Fruit fly (Drosophila melanogaster) whole organism, embryonic: Measurements from ENCODE around the gene Vha36-3.

ENCODE experiments used
- Antp ChIP-seq: fragments of 200-800 bp; sonication (Bioruptor generic); optimal IDR thresholded peaks from 3 replicates; lab custom pipeline; 2016; ENCODE audit warnings: missing biosample characterization, missing genetic modification characterization
- Atf6 ChIP-seq: fragments of 200-800 bp; sonication (Bioruptor generic); IDR thresholded peaks from 2 replicates; pipeline ENCODE4 v1.3.6; 2022; ENCODE audit warnings: missing biosample characterization, missing genetic modification characterization
- BEAF-32 ChIP-seq: fragments of 200-800 bp; sonication (Bioruptor generic); optimal IDR thresholded peaks from 3 replicates; lab custom pipeline; 2017; ENCODE audit warnings: missing biosample characterization, missing genetic modification characterization, mild to moderate bottlenecking, moderate library complexity, missing genetic modification reagents
- BtbVII ChIP-seq: fragments of 200-800 bp; sonication (Bioruptor generic); optimal IDR thresholded peaks from 3 replicates; lab custom pipeline; 2017; ENCODE audit warnings: missing biosample characterization, mild to moderate bottlenecking, missing genetic modification characterization
- CG10267 ChIP-seq: fragments of 200-800 bp; sonication (Bioruptor generic); optimal IDR thresholded peaks from 2 replicates; lab custom pipeline; 2018; ENCODE audit warnings: missing biosample characterization, mild to moderate bottlenecking, missing genetic modification characterization, moderate library complexity
- CG10431 ChIP-seq: fragments of 200-800 bp; sonication (Bioruptor generic); optimal IDR thresholded peaks from 3 replicates; lab custom pipeline; 2018; ENCODE audit warnings: missing biosample characterization, mild to moderate bottlenecking, missing genetic modification characterization
- CG10565 ChIP-seq: fragments of 200-800 bp; sonication (Bioruptor generic); optimal IDR thresholded peaks from 3 replicates; lab custom pipeline; 2016; ENCODE audit warnings: missing biosample characterization, mild to moderate bottlenecking, missing genetic modification characterization
- CG12744 ChIP-seq: fragments of 200-800 bp; sonication (Bioruptor generic); optimal IDR thresholded peaks from 2 replicates; lab custom pipeline; 2016; ENCODE audit warnings: missing biosample characterization, missing genetic modification characterization
- CG14667 ChIP-seq: fragments of 200-800 bp; sonication (Bioruptor generic); IDR thresholded peaks from 2 replicates; pipeline ENCODE4 v1.3.6; 2022; ENCODE audit warnings: missing biosample characterization, missing genetic modification characterization
- CG17912 ChIP-seq: fragments of 200-800 bp; sonication (Bioruptor generic); optimal IDR thresholded peaks from 2 replicates; lab custom pipeline; 2018; ENCODE audit warnings: missing biosample characterization, mild to moderate bottlenecking, missing genetic modification characterization
- CG18619 ChIP-seq: fragments of 200-800 bp; sonication (Bioruptor generic); optimal IDR thresholded peaks from 3 replicates; lab custom pipeline; 2017; ENCODE audit warnings: missing biosample characterization, mild to moderate bottlenecking, missing genetic modification characterization
- CG2678 ChIP-seq: fragments of 200-800 bp; sonication (Bioruptor generic); optimal IDR thresholded peaks from 3 replicates; lab custom pipeline; 2019; ENCODE audit warnings: missing biosample characterization, mild to moderate bottlenecking, missing genetic modification characterization, moderate library complexity
- CG32767 ChIP-seq: fragments of 200-800 bp; sonication (Bioruptor generic); IDR thresholded peaks from 2 replicates; pipeline ENCODE4 v1.3.6; 2022; ENCODE audit warnings: missing biosample characterization, missing genetic modification characterization
- CG43689 ChIP-seq: fragments of 200-800 bp; sonication (Bioruptor generic); IDR thresholded peaks from 2 replicates; pipeline ENCODE4 v1.3.6; 2022; ENCODE audit warnings: missing biosample characterization, missing genetic modification characterization
- CG4820 ChIP-seq: fragments of 200-800 bp; sonication (Bioruptor generic); optimal IDR thresholded peaks from 3 replicates; lab custom pipeline; 2016; ENCODE audit warnings: missing biosample characterization, missing genetic modification characterization
- CG5245 ChIP-seq: fragments of 200-800 bp; sonication (Bioruptor generic); optimal IDR thresholded peaks from 3 replicates; lab custom pipeline; 2016; ENCODE audit warnings: missing biosample characterization, missing genetic modification characterization
- CG7357 ChIP-seq: fragments of 200-800 bp; sonication (Bioruptor generic); IDR thresholded peaks from 3 replicates; pipeline ENCODE4 v1.3.6; 2022; ENCODE audit warnings: missing biosample characterization, missing genetic modification characterization
- CG7745 ChIP-seq: fragments of 200-800 bp; sonication (Bioruptor generic); optimal IDR thresholded peaks from 2 replicates; lab custom pipeline; 2018; ENCODE audit warnings: missing biosample characterization, mild to moderate bottlenecking, missing genetic modification characterization, moderate library complexity
- CG7839 ChIP-seq: fragments of 200-800 bp; sonication (Bioruptor generic); optimal IDR thresholded peaks from 3 replicates; lab custom pipeline; 2018; ENCODE audit warnings: missing biosample characterization, mild to moderate bottlenecking, missing genetic modification characterization, moderate library complexity
- CG7963 ChIP-seq: fragments of 200-800 bp; sonication (Bioruptor generic); IDR thresholded peaks from 3 replicates; pipeline ENCODE4 v1.3.6; 2022; ENCODE audit warnings: missing biosample characterization, missing genetic modification characterization; ENCODE audit not compliant: partially characterized antibody
- CG8290 ChIP-seq, 3 experiments: fragments of 200-800 bp; sonication (Bioruptor generic); optimal IDR thresholded peaks; 2 replicates each; lab custom pipeline; 2016 to 2019; ENCODE audit warnings: missing biosample characterization in 3 of 3, missing genetic modification characterization in 3 of 3, mild to moderate bottlenecking in 2 of 3, moderate library complexity in 1 of 3
- Dfd ChIP-seq, 2 experiments: fragments of >200 bp; optimal IDR thresholded peaks; 2 replicates each; lab custom pipeline; 2017; ENCODE audit warnings: missing biosample characterization in 2 of 2, missing genetic modification characterization in 2 of 2
- Dip2 ChIP-seq: fragments of 200-800 bp; sonication (Bioruptor generic); IDR thresholded peaks from 2 replicates; pipeline ENCODE4 v1.3.6; 2022; ENCODE audit warnings: missing biosample characterization, missing genetic modification characterization
- Doc2 ChIP-seq: fragments of 200-800 bp; sonication (Bioruptor generic); IDR thresholded peaks from 2 replicates; pipeline ENCODE4 v1.3.6; 2022; ENCODE audit warnings: missing biosample characterization, missing genetic modification characterization
- Dref ChIP-seq: fragments of 200-800 bp; sonication (Bioruptor generic); IDR thresholded peaks from 2 replicates; pipeline ENCODE4 v1.3.6; 2022; ENCODE audit warnings: missing biosample characterization, missing genetic modification characterization
- E2f1 ChIP-seq: fragments of 200-800 bp; sonication (Bioruptor generic); IDR thresholded peaks from 2 replicates; pipeline ENCODE4 v1.3.6; 2022; ENCODE audit warnings: missing biosample characterization, missing genetic modification characterization
- GATAe ChIP-seq: fragments of 200-800 bp; sonication (Bioruptor generic); conservative IDR thresholded peaks from 2 replicates; pipeline ENCODE4 v1.3.6; 2022; ENCODE audit warnings: missing biosample characterization, missing genetic modification characterization
- Lim3 ChIP-seq: fragments of 200-800 bp; sonication (Bioruptor generic); IDR thresholded peaks from 2 replicates; pipeline ENCODE4 v1.3.6; 2022; ENCODE audit warnings: missing biosample characterization, missing genetic modification characterization
- Lpt ChIP-seq: fragments of >200 bp; optimal IDR thresholded peaks from 2 replicates; lab custom pipeline; 2018; ENCODE audit warnings: missing biosample characterization, missing genetic modification characterization
- MTF-1 ChIP-seq: fragments of 200-800 bp; sonication (Bioruptor generic); optimal IDR thresholded peaks from 2 replicates; lab custom pipeline; 2018; ENCODE audit warnings: missing biosample characterization, mild to moderate bottlenecking, missing genetic modification characterization, borderline replicate concordance
- Mrtf ChIP-seq: fragments of 200-800 bp; sonication (Bioruptor generic); IDR thresholded peaks from 3 replicates; pipeline ENCODE4 v1.3.6; 2022; ENCODE audit warnings: missing biosample characterization, missing genetic modification characterization
- Neu2 ChIP-seq: fragments of 200-800 bp; sonication (Bioruptor generic); optimal IDR thresholded peaks from 3 replicates; lab custom pipeline; 2016; ENCODE audit warnings: missing biosample characterization, missing genetic modification characterization, borderline replicate concordance
- Nf-YC ChIP-seq: fragments of 200-800 bp; optimal IDR thresholded peaks from 3 replicates; lab custom pipeline; 2019; ENCODE audit warnings: missing biosample characterization, mild to moderate bottlenecking, missing genetic modification characterization, moderate library complexity
- NfI ChIP-seq: fragments of 200-800 bp; sonication (Bioruptor generic); optimal IDR thresholded peaks from 3 replicates; lab custom pipeline; 2018; ENCODE audit warnings: missing biosample characterization, mild to moderate bottlenecking, missing genetic modification characterization, moderate library complexity
- Sry-β ChIP-seq: fragments of 200-800 bp; sonication (Bioruptor generic); optimal IDR thresholded peaks from 2 replicates; lab custom pipeline; 2018; ENCODE audit warnings: missing biosample characterization, mild to moderate bottlenecking, missing genetic modification characterization, moderate library complexity
- ac ChIP-seq: fragments of 200-800 bp; sonication (Bioruptor generic); optimal IDR thresholded peaks from 3 replicates; lab custom pipeline; 2017; ENCODE audit warnings: missing biosample characterization, mild to moderate bottlenecking, missing genetic modification characterization
- az2 ChIP-seq: fragments of 200-800 bp; sonication (Bioruptor generic); optimal IDR thresholded peaks from 3 replicates; lab custom pipeline; 2016; ENCODE audit warnings: missing biosample characterization, missing genetic modification characterization
- br ChIP-seq: fragments of >200 bp; optimal IDR thresholded peaks from 2 replicates; lab custom pipeline; 2017
- dm ChIP-seq: fragments of 200-800 bp; sonication (Bioruptor generic); optimal IDR thresholded peaks from 3 replicates; lab custom pipeline; 2016; ENCODE audit warnings: missing biosample characterization, missing genetic modification characterization
- dmrt99B ChIP-seq: fragments of 200-800 bp; sonication (Bioruptor generic); optimal IDR thresholded peaks from 2 replicates; lab custom pipeline; 2018; ENCODE audit warnings: missing biosample characterization, mild to moderate bottlenecking, missing genetic modification characterization, moderate library complexity
- gt ChIP-seq: fragments of 200-800 bp; sonication (Bioruptor generic); IDR thresholded peaks from 2 replicates; pipeline ENCODE4 v1.3.6; 2022; ENCODE audit warnings: missing biosample characterization, missing genetic modification characterization
- kay ChIP-seq: fragments of 200-800 bp; sonication (Bioruptor generic); optimal IDR thresholded peaks from 2 replicates; lab custom pipeline; 2016; ENCODE audit warnings: missing biosample characterization, missing genetic modification characterization
- knrl ChIP-seq: fragments of 200-800 bp; sonication (Bioruptor generic); IDR thresholded peaks from 3 replicates; pipeline ENCODE4 v1.3.6; 2022; ENCODE audit warnings: missing biosample characterization, missing genetic modification characterization; ENCODE audit not compliant: partially characterized antibody
- nerfin-1 ChIP-seq: fragments of 200-800 bp; sonication (Bioruptor generic); optimal IDR thresholded peaks from 3 replicates; lab custom pipeline; 2019; ENCODE audit warnings: missing biosample characterization, mild to moderate bottlenecking, missing genetic modification characterization, moderate library complexity
- peb ChIP-seq: fragments of 200-800 bp; sonication (Bioruptor generic); IDR thresholded peaks from 2 replicates; pipeline ENCODE4 v1.3.6; 2022; ENCODE audit warnings: missing biosample characterization, missing genetic modification characterization
- row ChIP-seq: fragments of 200-800 bp; sonication (Bioruptor generic); IDR thresholded peaks from 3 replicates; pipeline ENCODE4 v1.3.6; 2022; ENCODE audit warnings: missing biosample characterization, missing genetic modification characterization
- sna ChIP-seq: fragments of 200-800 bp; sonication (Bioruptor generic); IDR thresholded peaks from 2 replicates; pipeline ENCODE4 v1.3.6; 2022; ENCODE audit warnings: missing biosample characterization, missing genetic modification characterization; ENCODE audit not compliant: partially characterized antibody
- sqz ChIP-seq: fragments of 200-800 bp; sonication (Bioruptor generic); optimal IDR thresholded peaks from 3 replicates; lab custom pipeline; 2018; ENCODE audit warnings: missing biosample characterization, mild to moderate bottlenecking, missing genetic modification characterization
- tup ChIP-seq: fragments of 200-800 bp; sonication (Bioruptor generic); optimal IDR thresholded peaks from 2 replicates; lab custom pipeline; 2016; ENCODE audit warnings: missing biosample characterization, mild to moderate bottlenecking, missing genetic modification characterization, moderate library complexity
- vfl ChIP-seq: fragments of 200-800 bp; sonication (Bioruptor generic); optimal IDR thresholded peaks from 2 replicates; lab custom pipeline; 2016; ENCODE audit warnings: missing biosample characterization, missing genetic modification characterization
- zen ChIP-seq: fragments of 200-800 bp; sonication (Bioruptor generic); optimal IDR thresholded peaks from 3 replicates; lab custom pipeline; 2018; ENCODE audit warnings: missing biosample characterization, mild to moderate bottlenecking, missing genetic modification characterization, moderate library complexity

Vha36-3 gene

dm6 chrX:2593753-2594096 is 13.4 kb upstream of the Vha36-3 start (continued):
- TF ChIP-seq Dip2 (GFP tag; lab: Robert Waterston, UW) (peak; percentile 41; the same call in 1 of the 2 replicates), Sry-β (GFP tag; lab: Kevin White, UChicago) (no peak), az2 (GFP tag; lab: Kevin White, UChicago) (peak; percentile 87), dmrt99B (tag; lab: Kevin White, UChicago) (peak; percentile 92), knrl (GFP tag; lab: Robert Waterston, UW) (no peak), MTF-1 (GFP tag; lab: Kevin White, UChicago) (peak; percentile 74), Antp (GFP tag; lab: Kevin White, UChicago) (peak; percentile 97), CG4820 (GFP tag; lab: Kevin White, UChicago) (peak; percentile 88), Mrtf (GFP tag; lab: Robert Waterston, UW) (peak; percentile 93), CG10267 (peak; percentile 60), CG8290 (GFP tag; optimal IDR thresholded peaks at IDR 0.05; lab: Kevin White, UChicago) (peak; percentile 46), CG8290 (tag; optimal IDR thresholded peaks at IDR 0.05; lab: Kevin White, UChicago) (peak in 1 of 2 experiments; percentile 99), CG7839 (peak; percentile 95), row (GFP tag; lab: Robert Waterston, UW) (peak; percentile 97), vfl (GFP tag; lab: Kevin White, UChicago) (peak; percentile 84), Lim3 (GFP tag; lab: Robert Waterston, UW) (peak; percentile 75), GATAe (GFP tag; lab: Robert Waterston, UW) (peak; percentile 98), E2f1 (GFP tag; lab: Robert Waterston, UW) (peak; percentile 94), BEAF-32 (no peak), CG43689 (GFP tag; lab: Robert Waterston, UW) (peak; percentile 81), gt (GFP tag; lab: Robert Waterston, UW) (peak; percentile 66), Atf6 (GFP tag; lab: Robert Waterston, UW) (peak; percentile 96), CG7963 (no peak), Nf-YC (tag; lab: Kevin White, UChicago) (peak; percentile 61), tup (GFP tag; lab: Kevin White, UChicago) (peak; percentile 74), kay (peak; percentile 85), NfI (GFP tag; lab: Kevin White, UChicago) (peak; percentile 86), CG32767 (GFP tag; lab: Robert Waterston, UW) (peak; percentile 89), br (lab: Kevin White, UChicago) (no peak), CG14667 (GFP tag; lab: Robert Waterston, UW) (peak; percentile 93), CG2678 (peak; percentile 94), CG12744 (GFP tag; lab: Kevin White, UChicago) (peak; percentile 77), Lpt (GFP tag; lab: Kevin White, UChicago) (no peak), CG5245 (GFP tag; lab: Kevin White, UChicago) (peak; percentile 92), sna (GFP tag; lab: Robert Waterston, UW) (no peak), sqz (GFP tag; lab: Kevin White, UChicago) (peak; percentile 67), CG7745 (tag; lab: Kevin White, UChicago) (no peak), CG17912 (GFP tag; lab: Kevin White, UChicago) (no peak), Neu2 (GFP tag; lab: Kevin White, UChicago) (peak; percentile 29), peb (GFP tag; lab: Robert Waterston, UW) (peak; percentile 84), CG7357 (peak; percentile 88), CG10565 (GFP tag; lab: Kevin White, UChicago) (peak; percentile 47), Doc2 (GFP tag; lab: Robert Waterston, UW) (peak; percentile 74), CG10431 (GFP tag; lab: Kevin White, UChicago) (no peak), CG18619 (GFP tag; lab: Kevin White, UChicago) (peak; percentile 87), ac (GFP tag; lab: Kevin White, UChicago) (peak; percentile 36), Dfd (GFP tag; optimal IDR thresholded peaks at IDR 0.05; lab: Kevin White, UChicago) (no peak), Dref (GFP tag; lab: Robert Waterston, UW) (peak; percentile 40), zen (peak; percentile 56), dm (GFP tag; lab: Kevin White, UChicago) (peak; percentile 70), BtbVII (GFP tag; lab: Kevin White, UChicago) (peak; percentile 93), nerfin-1 (tag; lab: Kevin White, UChicago) (peak; percentile 66)
